Fruit fly (Drosophila melanogaster) whole organism, pupa: Measurements from ENCODE around the gene Ca-Ma2d.

ENCODE experiments used
- CG8159 ChIP-seq: fragments of 200-800 bp; sonication (Bioruptor generic); optimal IDR thresholded peaks from 3 replicates; lab custom pipeline; 2018; ENCODE audit warnings: missing biosample characterization, mild to moderate bottlenecking, missing genetic modification characterization, moderate library complexity
- D1 ChIP-seq: fragments of 200-800 bp; sonication (Bioruptor generic); optimal IDR thresholded peaks from 2 replicates; lab custom pipeline; 2018; ENCODE audit warnings: missing biosample characterization, mild to moderate bottlenecking, missing genetic modification characterization, moderate library complexity
- EcR ChIP-seq: fragments of 200-800 bp; sonication (Bioruptor generic); optimal IDR thresholded peaks from 3 replicates; lab custom pipeline; 2019; ENCODE audit warnings: missing biosample characterization, missing genetic modification characterization, mild to moderate bottlenecking, moderate library complexity, missing genetic modification reagents

dm6 chr2L:16268869-16269231, 37.6 kb downstream of the Ca-Ma2d start:
- TF ChIP-seq EcR (GFP tag; lab: Kevin White, UChicago) (no peak), D1 (tag; lab: Kevin White, UChicago) (no peak), CG8159 (tag; lab: Kevin White, UChicago) (no peak)
